Fruit fly (Drosophila melanogaster) whole organism, wandering third instar larva: ENCODE measurements around the gene Ir25a.

Experiments used
- CG32264 ChIP-seq: fragments of 200-800 bp; sonication (Bioruptor generic); optimal IDR thresholded peaks from 2 replicates; lab custom pipeline; 2016; ENCODE audit warnings: missing biosample characterization, missing genetic modification characterization
- CG9705 ChIP-seq: fragments of 200-800 bp; sonication (Bioruptor generic); optimal IDR thresholded peaks from 2 replicates; lab custom pipeline; 2018; ENCODE audit warnings: missing biosample characterization, mild to moderate bottlenecking, missing genetic modification characterization
- CrebA ChIP-seq: fragments of 200-800 bp; sonication (Bioruptor generic); optimal IDR thresholded peaks from 2 replicates; lab custom pipeline; 2016; ENCODE audit warnings: missing biosample characterization, mild to moderate bottlenecking, missing genetic modification characterization, borderline replicate concordance
- Dfd ChIP-seq: fragments of >200 bp; optimal IDR thresholded peaks from 2 replicates; lab custom pipeline; 2017; ENCODE audit warnings: missing biosample characterization, missing genetic modification characterization
- Dif ChIP-seq: fragments of 200-275, 200-300 bp; sonication (Bioruptor generic); optimal IDR thresholded peaks from 2 replicates; lab custom pipeline; 2018; ENCODE audit warnings: missing biosample characterization, missing genetic modification characterization; ENCODE audit not compliant: partially characterized antibody
- HLH106 ChIP-seq: fragments of 200-800 bp; optimal IDR thresholded peaks from 3 replicates; lab custom pipeline; 2019; ENCODE audit warnings: missing biosample characterization, mild to moderate bottlenecking, missing genetic modification characterization, moderate library complexity
- OdsH ChIP-seq: fragments of 200-800 bp; sonication (Bioruptor generic); optimal IDR thresholded peaks from 2 replicates; lab custom pipeline; 2016; ENCODE audit warnings: missing biosample characterization, mild to moderate bottlenecking, missing genetic modification characterization
- Sp1 ChIP-seq: fragments of 200-800 bp; sonication (Bioruptor generic); optimal IDR thresholded peaks from 3 replicates; lab custom pipeline; 2019; ENCODE audit warnings: missing biosample characterization, mild to moderate bottlenecking, missing genetic modification characterization, moderate library complexity
- dl ChIP-seq, 2 experiments: fragments of 175-275, 200-275 bp in 1 of 2; fragments of 200-275 bp in 1 of 2; sonication (Bioruptor generic); optimal IDR thresholded peaks; lab custom pipeline; 2018; ENCODE audit warnings: mild to moderate bottlenecking in 2 of 2, missing biosample characterization in 2 of 2, missing genetic modification characterization in 2 of 2, moderate library complexity in 2 of 2; ENCODE audit not compliant: partially characterized antibody in 2 of 2, insufficient read depth in 1 of 2
- fru ChIP-seq: fragments of 200-800 bp; sonication (Bioruptor generic); optimal IDR thresholded peaks from 3 replicates; lab custom pipeline; 2016; ENCODE audit warnings: missing biosample characterization, mild to moderate bottlenecking, missing genetic modification characterization
- jim ChIP-seq: fragments of 175-275, 200-325 bp; sonication (Bioruptor generic); optimal IDR thresholded peaks from 2 replicates; lab custom pipeline; 2016; ENCODE audit warnings: missing biosample characterization, mild to moderate bottlenecking, missing genetic modification characterization

dm6 chr2L:4818056-4818455 lies 17.0 kb downstream of the Ir25a start, which contains the start of gene CG3225:
- TF ChIP-seq CrebA (GFP tag; lab: Kevin White, UChicago) (no peak), Dfd (GFP tag; lab: Kevin White, UChicago) (no peak), CG9705 (GFP tag; lab: Kevin White, UChicago) (no peak), CG32264 (GFP tag; lab: Kevin White, UChicago) (no peak), dl (GFP tag; optimal IDR thresholded peaks at IDR 0.05; lab: Kevin White, UChicago; ENCODE audit: insufficient read depth in 1 of 2, partially characterized antibody in 2 of 2) (no peak), Dif (GFP tag; lab: Kevin White, UChicago) (no peak), OdsH (no peak), jim (GFP tag; lab: Kevin White, UChicago) (no peak), fru (GFP tag; lab: Kevin White, UChicago) (no peak), Sp1 (GFP tag; lab: Kevin White, UChicago) (no peak), HLH106 (tag; lab: Kevin White, UChicago) (no peak)
